Worm (Caenorhabditis elegans) whole organism, young adult: Measurements from ENCODE around the gene emb-9.

ENCODE experiments used
- B0261.1 ChIP-seq: sonication (generic microtip); optimal IDR thresholded peaks from 2 replicates; lab custom pipeline; 2016; ENCODE audit warnings: mild to moderate bottlenecking, missing genetic modification characterization, moderate library complexity, missing compliant biosample characterization
- F39B2.1 ChIP-seq: fragments of 200-800 bp; sonication (Bioruptor generic); IDR thresholded peaks from 2 replicates; pipeline ENCODE4 v1.3.6; 2022; ENCODE audit warnings: missing genetic modification reagents, missing genetic modification characterization, missing compliant biosample characterization
- ama-1 ChIP-seq, 3 experiments: fragments of 150-350 bp in 1 of 3; sonication (generic microtip) in 2 of 3; optimal IDR thresholded peaks; 2 replicates each; lab custom pipeline; 2014 to 2018; ENCODE audit warnings: missing biosample characterization in 2 of 3, missing genetic modification characterization in 2 of 3, missing genetic modification reagents in 2 of 3
- cebp-2 ChIP-seq: fragments of 200-800 bp; sonication (Bioruptor generic); IDR thresholded peaks from 2 replicates; pipeline ENCODE4 v1.3.6; 2022; ENCODE audit warnings: missing genetic modification characterization, missing compliant biosample characterization
- ceh-79 ChIP-seq: sonication (generic microtip); optimal IDR thresholded peaks from 2 replicates; lab custom pipeline; 2017; ENCODE audit warnings: mild to moderate bottlenecking, missing genetic modification characterization, missing compliant biosample characterization
- efl-1 ChIP-seq: fragments of 150-350 bp; optimal IDR thresholded peaks from 2 replicates; lab custom pipeline; 2014; ENCODE audit warnings: missing biosample characterization, missing genetic modification reagents, missing genetic modification characterization
- hlh-12 ChIP-seq: sonication (generic microtip); optimal IDR thresholded peaks from 2 replicates; lab custom pipeline; 2016; ENCODE audit warnings: missing genetic modification characterization, missing compliant biosample characterization
- hlh-26 ChIP-seq: fragments of 200-800 bp; sonication (Bioruptor generic); conservative IDR thresholded peaks from 2 replicates; pipeline ENCODE4 v1.3.6; 2022; ENCODE audit warnings: missing genetic modification reagents, missing genetic modification characterization, missing compliant biosample characterization
- madf-8 ChIP-seq: fragments of 200-800 bp; sonication (Bioruptor generic); conservative IDR thresholded peaks from 2 replicates; pipeline ENCODE4 v1.3.6; 2022; ENCODE audit warnings: missing genetic modification reagents, missing genetic modification characterization, missing compliant biosample characterization
- unc-62 ChIP-seq: fragments of 150-350 bp; optimal IDR thresholded peaks from 2 replicates; lab custom pipeline; 2014; ENCODE audit warnings: missing biosample characterization, missing genetic modification reagents, missing genetic modification characterization

ce11 chrIII:9383496-9383895 is 39.2 kb upstream of the emb-9 start, which contains the start of gene tkr-1:
- TF ChIP-seq hlh-12 (no peak), hlh-26 (GFP tag; lab: Robert Waterston, UW) (no peak), madf-8 (no peak), unc-62 (GFP tag; lab: Kevin White, UChicago) (no peak), ama-1 (optimal IDR thresholded peaks at IDR 0.05; lab: Kevin White, UChicago) (no peak), ama-1 (GFP tag; optimal IDR thresholded peaks at IDR 0.05; lab: Kevin White, UChicago) (no peak), cebp-2 (GFP tag; lab: Robert Waterston, UW) (no peak), efl-1 (GFP tag; lab: Kevin White, UChicago) (no peak), B0261.1 (no peak), ceh-79 (no peak), F39B2.1 (GFP tag; lab: Robert Waterston, UW) (no peak)
